Fruit fly (Drosophila melanogaster) whole organism, wandering third instar larva: ENCODE results near the gene Orc2.

Experiments used
- Dif ChIP-seq: fragments of 200-275, 200-300 bp; sonication (Bioruptor generic); optimal IDR thresholded peaks from 2 replicates; lab custom pipeline; 2018; ENCODE audit warnings: missing biosample characterization, missing genetic modification characterization; ENCODE audit not compliant: partially characterized antibody
- Hr78 ChIP-seq: fragments of >200 bp; optimal IDR thresholded peaks from 2 replicates; lab custom pipeline; 2017; ENCODE audit warnings: missing biosample characterization, missing genetic modification characterization
- Myc ChIP-seq: fragments of >200 bp; optimal IDR thresholded peaks from 2 replicates; lab custom pipeline; 2017
- Rel ChIP-seq, 2 experiments: fragments of 200-800 bp; sonication (Bioruptor generic) in 1 of 2; optimal IDR thresholded peaks; 2 replicates in 1 of 2; 3 replicates in 1 of 2; lab custom pipeline; 2016 to 2019; ENCODE audit warnings: mild to moderate bottlenecking in 2 of 2, missing biosample characterization in 2 of 2, missing genetic modification characterization in 2 of 2, moderate library complexity in 1 of 2
- br ChIP-seq: fragments of 200-800 bp; sonication (Bioruptor generic); optimal IDR thresholded peaks from 2 replicates; lab custom pipeline; 2016; ENCODE audit warnings: missing biosample characterization, missing genetic modification characterization
- fru ChIP-seq: fragments of 200-800 bp; sonication (Bioruptor generic); optimal IDR thresholded peaks from 3 replicates; lab custom pipeline; 2016; ENCODE audit warnings: missing biosample characterization, mild to moderate bottlenecking, missing genetic modification characterization
- h ChIP-seq: fragments of 200-800 bp; sonication (Bioruptor generic); optimal IDR thresholded peaks from 3 replicates; lab custom pipeline; 2016; ENCODE audit warnings: missing biosample characterization, mild to moderate bottlenecking, missing genetic modification characterization
- lola ChIP-seq: fragments of >200 bp; optimal IDR thresholded peaks from 2 replicates; lab custom pipeline; 2017; ENCODE audit warnings: missing biosample characterization, missing genetic modification characterization
- sage ChIP-seq: fragments of 200-800 bp; sonication (Bioruptor generic); optimal IDR thresholded peaks from 2 replicates; lab custom pipeline; 2016; ENCODE audit warnings: missing biosample characterization, mild to moderate bottlenecking, missing genetic modification characterization
- usp ChIP-seq: fragments of >200 bp; optimal IDR thresholded peaks from 2 replicates; lab custom pipeline; 2017; ENCODE audit warnings: missing biosample characterization, missing genetic modification characterization

- TF ChIP-seq usp (GFP tag; lab: Kevin White, UChicago) (no peak), Dif (no peak), sage (no peak), lola (no peak), Rel (GFP tag; optimal IDR thresholded peaks at IDR 0.05; lab: Kevin White, UChicago) (no peak), Rel (tag; optimal IDR thresholded peaks at IDR 0.05; lab: Kevin White, UChicago) (no peak), Myc (no peak), fru (GFP tag; lab: Kevin White, UChicago) (no peak), Hr78 (GFP tag; lab: Kevin White, UChicago) (no peak), h (no peak), br (no peak)
These were observed 17.7 kb downstream of the Orc2 start for dm6 chr3R:13982298-13982846.
